Worm (Caenorhabditis elegans) whole organism, L3 larva: ENCODE data around the gene F19G12.4.

Source experiments
- R02D3.7 ChIP-seq: fragments of 150-350 bp; optimal IDR thresholded peaks from 2 replicates; lab custom pipeline; 2014; ENCODE audit warnings: missing biosample characterization, missing genetic modification characterization
- ZK546.5 ChIP-seq: sonication (generic microtip); optimal IDR thresholded peaks from 2 replicates; lab custom pipeline; 2017; ENCODE audit warnings: missing biosample characterization, missing genetic modification characterization
- aly-2 ChIP-seq: fragments of 150-350 bp; optimal IDR thresholded peaks from 2 replicates; lab custom pipeline; 2014; ENCODE audit warnings: missing biosample characterization, missing genetic modification characterization
- ama-1 ChIP-seq: fragments of 150-350 bp; optimal IDR thresholded peaks from 2 replicates; lab custom pipeline; 2018
- ceh-16 ChIP-seq: sonication (generic microtip); optimal IDR thresholded peaks from 2 replicates; lab custom pipeline; 2017; ENCODE audit warnings: missing biosample characterization, missing genetic modification characterization
- ceh-28 ChIP-seq: fragments of 150-350 bp; optimal IDR thresholded peaks from 2 replicates; lab custom pipeline; 2014; ENCODE audit warnings: missing biosample characterization, missing genetic modification reagents, missing genetic modification characterization
- ceh-82 ChIP-seq: fragments of 150-350 bp; optimal IDR thresholded peaks from 2 replicates; lab custom pipeline; 2014; ENCODE audit warnings: missing biosample characterization, missing genetic modification characterization
- ceh-9 ChIP-seq: sonication (generic microtip); optimal IDR thresholded peaks from 2 replicates; lab custom pipeline; 2018; ENCODE audit warnings: missing biosample characterization, missing genetic modification characterization
- daf-12 ChIP-seq: fragments of 150-350 bp; optimal IDR thresholded peaks from 2 replicates; lab custom pipeline; 2014; ENCODE audit warnings: missing biosample characterization, missing genetic modification reagents, missing genetic modification characterization
- egl-27 ChIP-seq: sonication (generic microtip); optimal IDR thresholded peaks from 4 replicates; lab custom pipeline; 2017; ENCODE audit warnings: missing biosample characterization, missing genetic modification reagents, missing genetic modification characterization
- egl-5 ChIP-seq: fragments of 150-350 bp; optimal IDR thresholded peaks from 2 replicates; lab custom pipeline; 2017; ENCODE audit warnings: missing biosample characterization, missing genetic modification reagents, missing genetic modification characterization, inconsistent platforms
- elt-1 ChIP-seq: fragments of 150-350 bp; optimal IDR thresholded peaks from 2 replicates; lab custom pipeline; 2014; ENCODE audit warnings: missing biosample characterization, missing genetic modification characterization
- elt-2 ChIP-seq: sonication (generic microtip); optimal IDR thresholded peaks from 2 replicates; lab custom pipeline; 2016; ENCODE audit warnings: missing genetic modification reagents, mild to moderate bottlenecking, missing genetic modification characterization, missing compliant biosample characterization
- elt-3 ChIP-seq, 3 experiments: fragments of 150-350 bp in 1 of 3; sonication (generic microtip) in 2 of 3; optimal IDR thresholded peaks; 2 replicates in 2 of 3; 4 replicates in 1 of 3; lab custom pipeline; 2014 to 2017; ENCODE audit warnings: missing biosample characterization in 3 of 3, missing genetic modification characterization in 3 of 3
- eor-1 ChIP-seq, 2 experiments: fragments of 150-350 bp; optimal IDR thresholded peaks; 2 replicates each; lab custom pipeline; 2014 to 2018; ENCODE audit warnings: missing biosample characterization in 2 of 2, missing genetic modification characterization in 2 of 2
- fkh-10 ChIP-seq: sonication (generic microtip); optimal IDR thresholded peaks from 2 replicates; lab custom pipeline; 2017; ENCODE audit warnings: missing biosample characterization, missing genetic modification reagents, missing genetic modification characterization
- fkh-2 ChIP-seq: fragments of 150-350 bp; optimal IDR thresholded peaks from 2 replicates; lab custom pipeline; 2014; ENCODE audit warnings: missing biosample characterization, missing genetic modification reagents, missing genetic modification characterization
- fos-1 ChIP-seq: fragments of 150-350 bp; optimal IDR thresholded peaks from 2 replicates; lab custom pipeline; 2014; ENCODE audit warnings: missing biosample characterization, missing genetic modification characterization
- hmg-11 ChIP-seq: sonication (generic microtip); optimal IDR thresholded peaks from 2 replicates; lab custom pipeline; 2016; ENCODE audit warnings: missing genetic modification characterization, missing compliant biosample characterization
- jun-1 ChIP-seq: fragments of 150-350 bp; optimal IDR thresholded peaks from 2 replicates; lab custom pipeline; 2014; ENCODE audit warnings: missing biosample characterization, missing genetic modification reagents, missing genetic modification characterization
- lin-39 ChIP-seq: fragments of 150-350 bp; optimal IDR thresholded peaks from 2 replicates; lab custom pipeline; 2018; ENCODE audit warnings: missing biosample characterization, missing genetic modification reagents, missing genetic modification characterization
- lsy-12 ChIP-seq: sonication (generic microtip); optimal IDR thresholded peaks from 2 replicates; lab custom pipeline; 2016; ENCODE audit warnings: mild to moderate bottlenecking, missing genetic modification characterization, missing compliant biosample characterization
- mdl-1 ChIP-seq: fragments of 150-350 bp; optimal IDR thresholded peaks from 2 replicates; lab custom pipeline; 2014; ENCODE audit warnings: missing biosample characterization, missing genetic modification characterization
- mml-1 ChIP-seq: fragments of 150-350 bp; sonication (generic microtip); optimal IDR thresholded peaks from 3 replicates; lab custom pipeline; 2014; ENCODE audit warnings: missing biosample characterization, missing genetic modification characterization
- nfya-1 ChIP-seq: sonication (generic microtip); optimal IDR thresholded peaks from 2 replicates; lab custom pipeline; 2017; ENCODE audit warnings: missing genetic modification characterization, mild to moderate bottlenecking, missing compliant biosample characterization, antibody characterized with exemption, moderate library complexity; ENCODE audit not compliant: insufficient read depth
- nhr-11 ChIP-seq: fragments of 150-350 bp; optimal IDR thresholded peaks from 2 replicates; lab custom pipeline; 2014; ENCODE audit warnings: missing biosample characterization, missing genetic modification characterization
- nhr-12 ChIP-seq: fragments of 150-350 bp; optimal IDR thresholded peaks from 2 replicates; lab custom pipeline; 2014; ENCODE audit warnings: missing biosample characterization, missing genetic modification characterization
- nhr-23 ChIP-seq: fragments of 150-350 bp; optimal IDR thresholded peaks from 2 replicates; lab custom pipeline; 2014; ENCODE audit warnings: missing biosample characterization, missing genetic modification reagents, missing genetic modification characterization
- nhr-25 ChIP-seq: sonication (generic microtip); optimal IDR thresholded peaks from 2 replicates; lab custom pipeline; 2017; ENCODE audit warnings: missing biosample characterization, missing genetic modification characterization
- nhr-43 ChIP-seq: sonication (generic microtip); optimal IDR thresholded peaks from 2 replicates; lab custom pipeline; 2016; ENCODE audit warnings: mild to moderate bottlenecking, missing genetic modification characterization, missing compliant biosample characterization; ENCODE audit not compliant: poor library complexity, severe bottlenecking
- nhr-76 ChIP-seq: fragments of 150-350 bp; sonication (generic microtip); optimal IDR thresholded peaks from 5 replicates; lab custom pipeline; 2014; ENCODE audit warnings: missing biosample characterization, missing genetic modification characterization
- nhr-77 ChIP-seq: fragments of 150-350 bp; optimal IDR thresholded peaks from 2 replicates; lab custom pipeline; 2014; ENCODE audit warnings: missing biosample characterization, missing genetic modification characterization
- pha-4 ChIP-seq: fragments of 150-350 bp; optimal IDR thresholded peaks from 2 replicates; lab custom pipeline; 2014; ENCODE audit warnings: missing biosample characterization, missing genetic modification reagents, missing genetic modification characterization
- pqm-1 ChIP-seq: fragments of 150-350 bp; optimal IDR thresholded peaks from 2 replicates; lab custom pipeline; 2017; ENCODE audit warnings: missing biosample characterization, missing genetic modification characterization, inconsistent platforms
- sea-2 ChIP-seq: fragments of 150-350 bp; sonication (generic microtip); optimal IDR thresholded peaks from 4 replicates; lab custom pipeline; 2014; ENCODE audit warnings: missing biosample characterization, missing genetic modification reagents, missing genetic modification characterization
- snpc-4 ChIP-seq: fragments of 150-350 bp; optimal IDR thresholded peaks from 2 replicates; lab custom pipeline; 2014; ENCODE audit warnings: missing biosample characterization, missing genetic modification characterization
- tbx-2 ChIP-seq: sonication (generic microtip); optimal IDR thresholded peaks from 2 replicates; lab custom pipeline; 2016; ENCODE audit warnings: mild to moderate bottlenecking, missing genetic modification characterization, missing compliant biosample characterization
- unc-39 ChIP-seq: sonication (generic microtip); optimal IDR thresholded peaks from 4 replicates; lab custom pipeline; 2017; ENCODE audit warnings: missing biosample characterization, missing genetic modification characterization
- zag-1 ChIP-seq: fragments of 150-350 bp; optimal IDR thresholded peaks from 2 replicates; lab custom pipeline; 2014; ENCODE audit warnings: missing biosample characterization, missing genetic modification characterization

F19G12.4 gene

ce11 chrX:1393891-1394290, 23.2 kb upstream of the F19G12.4 start, which contains the start of gene F56C3.9:
Gene F56C3.9, minus strand, starts transcription at chrX:1393991.
- TF ChIP-seq nfya-1 (no peak), fkh-2 (no peak), lin-39 (tag; lab: Kevin White, UChicago) (no peak), eor-1 (tag; optimal IDR thresholded peaks at IDR 0.05; lab: Kevin White, UChicago) (no peak), pqm-1 (tag; lab: Kevin White, UChicago) (no peak), tbx-2 (tag; lab: Kevin White, UChicago) (no peak), ZK546.5 (tag; lab: Kevin White, UChicago) (no peak), nhr-11 (tag; lab: Kevin White, UChicago) (no peak), fos-1 (no peak), mdl-1 (tag; lab: Kevin White, UChicago) (no peak), unc-39 (tag; lab: Kevin White, UChicago) (no peak), hmg-11 (tag; lab: Kevin White, UChicago) (no peak), nhr-76 (tag; lab: Kevin White, UChicago) (no peak), ceh-28 (tag; lab: Kevin White, UChicago) (no peak), ceh-82 (no peak), pha-4 (no peak), egl-5 (tag; lab: Kevin White, UChicago) (no peak), nhr-23 (no peak), elt-2 (tag; lab: Kevin White, UChicago) (no peak)
- TF ChIP-seq, all 47 proteins: peak for 0

ce11 chrX:1394437-1394836, 22.7 kb upstream of the F19G12.4 start:
- TF ChIP-seq elt-2 (tag; lab: Kevin White, UChicago) = peak; percentile 4
- no peak for TF ChIP-seq zag-1

- peak; percentile 32 for TF ChIP-seq egl-27 (tag; lab: Kevin White, UChicago)
- no peak for TF ChIP-seq lsy-12 (tag; lab: Kevin White, UChicago)
- TF ChIP-seq nhr-43 (tag; lab: Kevin White, UChicago) = peak; percentile 74
- TF ChIP-seq aly-2 (tag; lab: Kevin White, UChicago) = no peak
- TF ChIP-seq nhr-12 (tag; lab: Kevin White, UChicago) = no peak
- no peak for TF ChIP-seq pha-4
- TF ChIP-seq ceh-28 (tag; lab: Kevin White, UChicago) = no peak
- TF ChIP-seq jun-1 (tag; lab: Kevin White, UChicago) = peak; percentile 86
- TF ChIP-seq eor-1 (tag; optimal IDR thresholded peaks at IDR 0.05; lab: Kevin White, UChicago) = no peak
- TF ChIP-seq nhr-23 = peak; percentile 18
- peak in 1 of 3 experiments; percentile 27 for TF ChIP-seq elt-3 (tag; optimal IDR thresholded peaks at IDR 0.05; lab: Kevin White, UChicago)
- no peak for TF ChIP-seq daf-12 (tag; lab: Kevin White, UChicago)
- TF ChIP-seq ama-1 (lab: Kevin White, UChicago) = no peak
- TF ChIP-seq snpc-4 (tag; lab: Kevin White, UChicago) = no peak
- TF ChIP-seq nhr-11 (tag; lab: Kevin White, UChicago) = no peak
- TF ChIP-seq nfya-1 = peak; percentile 14
- peak; percentile 65 for TF ChIP-seq egl-5 (tag; lab: Kevin White, UChicago)
- TF ChIP-seq nhr-25 (tag; lab: Kevin White, UChicago) = no peak
- TF ChIP-seq ceh-9 (tag; lab: Kevin White, UChicago) = no peak
- peak; percentile 72 for TF ChIP-seq pqm-1 (tag; lab: Kevin White, UChicago)
- TF ChIP-seq nhr-77 = no peak
- no peak for TF ChIP-seq ceh-16 (tag; lab: Kevin White, UChicago)
These were observed 21.3 kb upstream of the F19G12.4 start for ce11 chrX:1395793-1396192.

ce11 chrX:1397516-1397915, 19.6 kb upstream of the F19G12.4 start, which contains the start of gene H39E20.1:
Gene H39E20.1, minus strand, starts transcription at chrX:1397616.
- TF ChIP-seq pqm-1 (tag; lab: Kevin White, UChicago) = no peak
- no peak for TF ChIP-seq ceh-28 (tag; lab: Kevin White, UChicago)
- TF ChIP-seq mml-1 (tag; lab: Kevin White, UChicago) = no peak
- no peak for TF ChIP-seq eor-1 (tag; optimal IDR thresholded peaks at IDR 0.05; lab: Kevin White, UChicago)
- no peak for TF ChIP-seq R02D3.7 (tag; lab: Kevin White, UChicago)
- TF ChIP-seq snpc-4 (tag; lab: Kevin White, UChicago) = no peak
- TF ChIP-seq nhr-43 (tag; lab: Kevin White, UChicago) = no peak
- no peak for TF ChIP-seq fkh-10
- no peak for TF ChIP-seq sea-2 (GFP tag; lab: Kevin White, UChicago)
- no peak for TF ChIP-seq elt-1 (tag; lab: Kevin White, UChicago)
- TF ChIP-seq nhr-12 (tag; lab: Kevin White, UChicago) = no peak
